Fruit fly (Drosophila melanogaster) S2 (cell line): ENCODE data around the gene tth.

Experiments used
- CG8478 ChIP-seq: fragments of >200 bp; optimal IDR thresholded peaks from 2 replicates; lab custom pipeline; 2018
- CTCF ChIP-seq, 2 experiments: fragments of >200 bp; optimal IDR thresholded peaks; 2 replicates each; lab custom pipeline; 2018

Gene tth

DNA sequence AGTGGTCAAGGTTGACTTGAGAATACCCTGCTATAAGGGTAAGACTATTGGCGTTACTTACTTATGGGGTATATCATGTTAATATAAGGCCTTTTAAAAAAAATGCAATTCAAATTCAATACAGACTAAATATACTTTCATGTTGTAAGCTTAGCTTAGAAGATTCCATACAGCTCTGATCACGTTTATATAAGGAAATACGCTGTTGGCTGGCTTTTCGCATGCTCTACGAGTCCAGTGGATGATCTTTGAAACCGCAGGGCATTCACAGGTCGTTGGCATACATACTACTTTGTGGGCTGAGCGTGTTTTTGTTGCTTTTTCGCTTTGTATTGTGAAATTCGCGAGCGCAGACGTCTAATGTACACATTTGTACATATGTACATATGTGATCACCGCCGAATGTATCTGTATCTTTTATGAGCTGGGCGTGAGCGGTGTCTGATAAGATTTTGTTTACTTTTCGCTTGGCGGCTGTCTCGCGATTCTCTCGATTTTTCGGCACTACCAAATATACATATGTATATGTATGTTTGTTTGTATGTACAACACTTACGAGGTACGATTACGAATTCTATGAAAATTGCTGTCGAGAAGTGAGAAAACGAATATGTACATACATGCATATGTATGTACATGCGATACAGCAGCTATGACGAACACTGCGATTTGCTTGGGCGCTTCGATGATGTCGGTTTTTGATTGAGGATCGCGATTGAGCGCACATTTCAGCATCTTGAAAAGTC is 18.0 kb upstream of the tth start:
- TF ChIP-seq CTCF (optimal IDR thresholded peaks at IDR 0.05; lab: Kevin White, UChicago) (no peak), CG8478 (lab: Kevin White, UChicago) (no peak)

DNA sequence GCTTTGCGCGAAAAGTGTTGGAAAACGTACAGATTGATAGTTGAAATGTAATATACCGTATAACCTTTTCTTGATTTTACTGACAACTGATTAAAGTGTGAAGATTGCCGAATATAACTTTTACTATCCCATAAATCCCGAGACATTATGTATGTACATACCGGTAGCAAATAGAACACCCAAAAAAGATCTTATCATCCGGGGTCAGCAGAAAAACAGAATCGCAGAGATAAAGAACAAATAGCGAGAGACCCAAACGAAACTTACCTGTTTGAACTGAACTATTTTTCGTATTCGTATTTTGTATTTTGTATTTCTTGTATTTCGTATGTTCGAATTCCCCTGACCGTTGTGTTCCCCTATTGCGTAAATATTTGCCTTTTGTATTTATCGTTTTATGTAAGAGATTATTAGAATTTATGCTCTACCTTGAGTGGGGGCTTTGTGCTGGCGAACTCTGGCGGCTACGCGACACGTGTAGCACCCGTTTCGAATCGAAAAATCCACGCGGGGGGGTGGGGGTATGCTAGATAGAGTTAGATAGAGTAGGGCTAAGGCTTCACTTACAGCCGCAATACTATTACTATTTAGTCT is 17.0 kb upstream of the tth start:
- no peak for TF ChIP-seq CTCF (optimal IDR thresholded peaks at IDR 0.05; lab: Kevin White, UChicago)
- TF ChIP-seq CG8478 (lab: Kevin White, UChicago), result no peak

dm6 chrX:13632606-13633005 is 16.2 kb upstream of the tth start:
- TF ChIP-seq CG8478 (lab: Kevin White, UChicago) (no peak), CTCF (optimal IDR thresholded peaks at IDR 0.05; lab: Kevin White, UChicago) (no peak)

DNA sequence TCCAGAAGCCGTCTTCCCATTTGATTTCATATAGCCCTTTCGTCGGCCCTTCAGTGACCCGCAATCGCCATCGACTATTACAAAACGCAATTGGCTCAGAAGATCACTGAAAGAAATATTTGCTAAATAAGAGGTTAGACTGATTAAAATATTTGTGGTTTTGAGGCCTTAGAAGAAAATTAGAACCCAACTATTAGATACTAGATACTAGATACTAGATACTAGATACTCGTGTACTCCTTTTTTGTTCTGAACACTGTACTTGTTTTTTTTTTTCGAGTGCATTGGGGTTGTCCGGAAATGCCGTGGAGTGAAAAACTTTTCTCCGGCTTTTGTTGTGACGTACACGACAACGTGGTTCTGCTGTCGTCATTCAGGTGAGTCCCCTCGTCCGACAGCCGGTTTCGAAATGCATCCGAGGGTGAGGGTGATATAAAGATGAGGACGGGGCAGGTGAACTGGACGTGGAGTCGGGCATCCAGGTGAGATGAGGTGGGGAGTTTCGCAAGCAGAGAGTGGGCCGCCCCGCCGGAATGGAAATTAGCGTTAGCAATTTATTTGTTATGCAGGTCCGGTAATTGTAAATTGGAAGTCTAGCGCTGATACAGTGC is 14.0 kb upstream of the tth start:
- TF ChIP-seq CTCF (optimal IDR thresholded peaks at IDR 0.05; lab: Kevin White, UChicago) (no peak), CG8478 (lab: Kevin White, UChicago) (no peak)

dm6 chrX:13629414-13629813 is 13.0 kb upstream of the tth start:
- TF ChIP-seq CG8478 (lab: Kevin White, UChicago), result no peak
- no peak for TF ChIP-seq CTCF (optimal IDR thresholded peaks at IDR 0.05; lab: Kevin White, UChicago)

DNA sequence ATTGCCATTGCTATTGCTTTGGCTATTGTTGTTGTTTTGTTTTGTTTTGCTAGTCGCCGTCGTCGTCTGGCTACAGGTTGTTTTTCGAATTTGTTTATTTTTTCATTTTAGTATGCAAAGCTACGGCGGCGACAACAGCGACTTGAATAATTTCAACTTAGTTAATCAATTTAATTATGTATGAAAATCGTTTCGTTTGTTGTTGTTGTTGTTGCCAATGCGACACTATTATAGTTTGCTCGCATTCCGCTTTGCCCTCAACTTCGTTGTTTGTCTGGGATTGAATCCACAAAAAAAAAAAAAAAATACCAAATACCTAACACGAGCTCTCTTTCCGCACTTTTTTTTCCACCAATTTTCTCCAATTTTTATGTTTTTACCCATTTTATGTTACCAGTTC is 11.5 kb upstream of the tth start:
- TF ChIP-seq CTCF (optimal IDR thresholded peaks at IDR 0.05; lab: Kevin White, UChicago) (no peak), CG8478 (lab: Kevin White, UChicago) (no peak)

DNA sequence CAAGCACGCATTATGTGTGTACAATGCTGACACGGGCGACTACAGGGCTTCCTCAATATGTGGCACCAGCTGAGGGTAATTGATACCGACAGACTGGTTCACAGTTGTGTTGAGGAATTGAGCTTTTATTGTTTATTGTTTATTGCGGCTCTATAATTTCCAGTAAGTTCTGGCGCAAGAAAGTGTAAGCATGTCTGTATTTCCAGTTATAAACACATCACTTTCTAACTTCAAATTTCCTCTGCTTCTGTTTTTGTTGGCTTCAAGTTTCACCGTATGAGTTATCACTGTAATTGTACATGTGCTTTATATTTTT is 10.2 kb upstream of the tth start:
- TF ChIP-seq CG8478 (lab: Kevin White, UChicago), result no peak
- TF ChIP-seq CTCF (optimal IDR thresholded peaks at IDR 0.05; lab: Kevin White, UChicago), result no peak

- TF ChIP-seq CTCF (optimal IDR thresholded peaks at IDR 0.05; lab: Kevin White, UChicago) (no peak), CG8478 (lab: Kevin White, UChicago) (no peak)
These were observed 9.6 kb upstream of the tth start for dm6 chrX:13625888-13626578.

DNA sequence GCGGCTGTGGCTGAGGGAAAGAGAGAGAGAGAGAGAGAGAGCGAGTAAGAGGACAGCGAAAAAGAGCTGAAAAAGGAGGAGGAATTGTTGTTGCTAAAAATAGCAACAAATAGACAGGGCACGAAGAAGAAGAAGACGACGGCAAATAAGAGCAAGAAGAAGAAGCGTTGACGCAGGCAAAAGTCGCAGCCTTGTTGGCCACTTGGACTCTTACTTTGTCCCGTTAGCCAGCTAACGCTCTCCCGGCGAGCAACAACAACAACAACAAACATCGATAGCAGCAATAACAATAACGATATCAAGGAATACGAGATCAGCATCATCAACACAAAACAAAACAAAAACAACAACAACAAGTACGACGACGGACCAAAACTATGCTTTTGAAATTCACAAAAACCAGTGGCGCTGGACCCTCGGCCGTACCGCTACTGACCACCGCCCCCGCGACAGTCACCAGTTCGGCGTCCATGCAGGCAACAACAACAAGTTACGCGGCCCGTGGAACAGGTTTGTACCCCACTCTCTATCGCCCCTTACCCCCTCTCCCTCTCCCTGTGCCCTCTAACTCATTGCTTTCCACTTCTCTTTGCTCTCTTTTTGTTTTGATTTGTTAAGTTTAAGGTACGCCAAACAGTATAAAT is 8.8 kb upstream of the tth start:
- TF ChIP-seq CTCF (optimal IDR thresholded peaks at IDR 0.05; lab: Kevin White, UChicago) (no peak), CG8478 (lab: Kevin White, UChicago) (no peak)

DNA sequence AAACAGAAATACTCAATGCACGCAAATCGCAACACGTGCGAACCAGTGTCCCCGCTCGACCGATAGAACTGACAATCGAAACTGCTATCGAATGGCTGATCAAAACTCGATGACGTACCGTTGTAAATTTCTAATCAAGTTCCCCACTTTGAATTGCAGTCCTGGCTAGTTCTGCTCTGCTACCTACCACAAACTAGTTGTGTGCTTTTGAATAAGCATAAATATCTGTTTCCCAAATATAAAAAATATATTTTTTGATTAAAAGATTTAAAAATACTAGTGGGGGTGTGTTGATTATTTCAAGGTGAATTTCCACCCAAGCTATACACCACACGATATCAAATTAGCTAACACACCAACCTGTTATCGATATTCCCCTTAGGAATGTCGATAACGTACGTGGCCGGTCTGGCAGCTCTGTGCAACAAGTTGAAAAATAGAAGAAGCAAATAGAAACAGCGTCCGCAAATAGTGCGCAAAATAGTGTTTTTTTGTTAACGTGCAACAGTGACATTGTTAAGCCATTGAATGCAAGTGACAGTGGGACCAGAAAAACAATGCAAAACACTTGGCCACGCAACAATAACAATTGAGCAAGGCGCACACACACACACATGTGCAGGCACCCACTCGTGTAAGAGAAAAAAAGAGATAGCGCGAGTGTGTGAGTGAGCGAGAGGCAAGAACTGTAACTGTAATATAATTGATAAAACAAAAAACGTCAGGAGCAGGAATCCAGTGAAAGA is 8.1 kb upstream of the tth start, which contains the start of the genes CG2691 and NFAT:
TSS of gene CG2691 (minus strand) at position 75 of the 746 bp plus-strand sequence.
TSS of gene NFAT (plus strand) at position 412 of the 746 bp plus-strand sequence.
- no peak for TF ChIP-seq CG8478 (lab: Kevin White, UChicago)
- TF ChIP-seq CTCF (optimal IDR thresholded peaks at IDR 0.05; lab: Kevin White, UChicago), result peak in 1 of 2 experiments; percentile 22

- TF ChIP-seq CTCF (optimal IDR thresholded peaks at IDR 0.05; lab: Kevin White, UChicago) (no peak), CG8478 (lab: Kevin White, UChicago) (no peak)
These were observed 394 bp downstream of the tth start for dm6 chrX:13615992-13616391.

DNA sequence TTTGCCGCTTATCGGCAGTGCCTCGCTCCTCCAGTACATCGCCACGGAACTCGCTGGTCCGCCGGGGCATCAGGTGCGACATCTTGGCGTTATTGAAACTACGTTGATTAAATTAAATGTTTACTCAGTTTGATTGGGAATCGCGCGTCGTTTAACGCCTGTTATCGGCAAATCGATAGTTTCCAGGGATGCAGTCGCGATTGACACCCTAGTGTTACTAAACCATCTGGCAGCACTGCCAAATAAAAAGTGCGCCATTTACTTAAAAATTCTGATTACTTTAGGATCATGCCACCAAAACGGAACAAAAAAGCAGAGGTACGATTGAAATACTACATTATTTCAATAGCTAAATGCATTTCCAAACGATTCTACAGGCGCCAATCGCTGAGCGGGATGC is 4.5 kb downstream of the tth start, which contains the start of the genes Ndc80 and BthD:
TSS of gene Ndc80 (minus strand) at position 179 of the 400 bp plus-strand sequence.
TSS of gene BthD (plus strand) at position 248 of the 400 bp plus-strand sequence.
- TF ChIP-seq CG8478 (lab: Kevin White, UChicago) (no peak), CTCF (optimal IDR thresholded peaks at IDR 0.05; lab: Kevin White, UChicago) (peak; percentile 11 to 28)

DNA sequence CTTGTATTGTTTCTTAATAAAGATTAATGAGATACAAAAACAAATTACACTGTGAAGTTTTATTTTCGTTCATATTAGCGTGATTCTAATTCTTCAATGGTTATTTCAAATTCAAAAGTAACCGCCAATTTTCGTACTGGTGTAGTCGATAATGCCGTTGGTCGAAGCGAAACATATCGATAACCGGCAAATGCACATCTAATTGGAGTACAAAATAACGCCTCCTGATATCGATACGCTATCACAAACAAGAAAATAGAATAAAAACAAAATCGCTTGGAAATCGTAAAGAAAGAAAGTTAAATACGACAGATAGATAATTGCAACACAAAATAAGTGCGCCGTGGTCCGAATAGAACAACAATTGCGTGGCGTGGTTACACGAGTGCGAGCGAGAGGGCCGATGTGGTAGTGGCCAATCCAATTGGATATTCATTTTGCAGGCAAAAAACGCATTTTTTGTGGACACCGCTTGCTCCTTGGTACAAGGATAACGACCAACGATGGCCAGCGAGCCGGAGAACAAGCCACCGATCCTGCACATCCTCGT is 10.4 kb downstream of the tth start:
- TF ChIP-seq CTCF (optimal IDR thresholded peaks at IDR 0.05; lab: Kevin White, UChicago), result no peak
- TF ChIP-seq CG8478 (lab: Kevin White, UChicago), result no peak
